Worm (Caenorhabditis elegans): ENCODE data around the gene pin-2.

DNA sequence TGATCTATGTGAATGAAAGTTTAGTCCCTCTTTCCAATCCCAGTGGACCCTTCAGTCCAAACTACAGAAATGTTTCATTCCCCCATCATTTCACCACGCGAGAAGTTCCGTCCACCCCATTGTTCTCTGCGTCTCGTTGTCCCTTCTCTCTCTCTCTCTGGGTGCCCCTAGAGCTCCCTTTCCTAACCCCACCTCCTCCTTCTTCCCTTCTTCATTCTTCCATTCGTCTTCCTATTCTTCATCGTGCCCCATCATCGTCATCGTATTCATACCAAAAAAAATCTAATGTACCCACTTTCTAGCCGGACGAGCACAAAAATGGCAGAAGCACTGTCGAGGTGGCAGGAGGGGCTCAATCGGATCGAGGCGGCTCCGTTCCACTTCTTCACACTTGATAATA, 42.6 kb downstream of the pin-2 start, which contains the start of gene M02B1.3:
- no peak for TF ChIP-seq dao-5 (tag; optimal IDR thresholded peaks at IDR 0.05)
- TF ChIP-seq W03F9.2 (tag; optimal IDR thresholded peaks at IDR 0.05) = no peak
- no peak for TF ChIP-seq him-1 (tag; optimal IDR thresholded peaks at IDR 0.05)

Data from whole organism, L4/young adult.